Worm (Caenorhabditis elegans): ENCODE data around the gene T22F7.3.

Gene T22F7.3

ce11 chrIII:537054-537453, 13.2 kb upstream of the T22F7.3 start:
- TF ChIP-seq ama-1 (optimal IDR thresholded peaks at IDR 0.05) (no peak), aha-1 (tag) (peak; percentile 92)

- TF ChIP-seq egl-43 (GFP tag; IDR thresholded peaks at IDR 0.05), result 0 out of 2 replicates have a peak, but pooled peaks have one; percentile 17
Observed at ce11 chrIII:536297-536696, 12.5 kb upstream of the T22F7.3 start.

ce11 chrIII:535266-536107, 11.6 kb upstream of the T22F7.3 start:
- TF ChIP-seq dve-1 (tag; optimal IDR thresholded peaks at IDR 0.05; ENCODE audit: insufficient read depth) (peak; percentile 67), R02D3.7 (tag; optimal IDR thresholded peaks at IDR 0.05) (no peak), ztf-11 (tag; optimal IDR thresholded peaks at IDR 0.05) (no peak), ctbp-1 (GFP tag; IDR thresholded peaks at IDR 0.05) (0 out of 2 replicates have a peak, but pooled peaks have one; percentile 28), lim-7 (GFP tag; IDR thresholded peaks at IDR 0.05) (peak; percentile 74), lsy-2 (tag; optimal IDR thresholded peaks at IDR 0.05) (peak in 1 of 2 experiments; percentile 49), pqm-1 (tag; optimal IDR thresholded peaks at IDR 0.05) (peak; percentile 41), jun-1 (tag; optimal IDR thresholded peaks at IDR 0.05) (no peak), Y105C5A.15 (GFP tag; IDR thresholded peaks at IDR 0.05) (no peak), Y75B8A.6 (GFP tag; IDR thresholded peaks at IDR 0.05) (no peak), skn-1 (tag; optimal IDR thresholded peaks at IDR 0.05) (no peak), pha-4 (GFP tag; IDR thresholded peaks at IDR 0.05) (peak; percentile 71; the same call in 1 of the 2 replicates), pha-4 (tag; optimal IDR thresholded peaks at IDR 0.05) (no peak), unc-130 (GFP tag; optimal IDR thresholded peaks at IDR 0.05) (no peak), saeg-2 (GFP tag; IDR thresholded peaks at IDR 0.05) (0 out of 2 replicates have a peak, but pooled peaks have one; percentile 42), gei-8 (GFP tag; optimal IDR thresholded peaks at IDR 0.05) (no peak), arid-1 (GFP tag; conservative IDR thresholded peaks at IDR 0.05) (peak; percentile 55; the same call in 1 of the 2 replicates), ama-1 (optimal IDR thresholded peaks at IDR 0.05) (no peak), hlh-30 (tag; optimal IDR thresholded peaks at IDR 0.05; ENCODE audit: insufficient read depth) (peak; percentile 13), spr-3 (GFP tag; optimal IDR thresholded peaks at IDR 0.05) (peak; percentile 64), nhr-6 (tag; optimal IDR thresholded peaks at IDR 0.05) (no peak), lin-15B (tag; optimal IDR thresholded peaks at IDR 0.05) (no peak), daf-12 (tag; optimal IDR thresholded peaks at IDR 0.05) (no peak), tag-97 (GFP tag; IDR thresholded peaks at IDR 0.05) (no peak), mep-1 (tag; optimal IDR thresholded peaks at IDR 0.05) (peak; percentile 35), nhr-42 (GFP tag; IDR thresholded peaks at IDR 0.05) (no peak), attf-4 (tag; optimal IDR thresholded peaks at IDR 0.05) (no peak), tra-1 (GFP tag; IDR thresholded peaks at IDR 0.05) (peak; percentile 72; the same call in 1 of the 2 replicates), dmd-8 (GFP tag; IDR thresholded peaks at IDR 0.05) (0 out of 2 replicates have a peak, but pooled peaks have one; percentile 58), lir-3 (tag; optimal IDR thresholded peaks at IDR 0.05) (peak; percentile 56), nhr-237 (tag; optimal IDR thresholded peaks at IDR 0.05) (no peak), lin-1 (GFP tag; IDR thresholded peaks at IDR 0.05) (0 out of 2 replicates have a peak, but pooled peaks have one; percentile 19), lin-29 (GFP tag; IDR thresholded peaks at IDR 0.05) (no peak), nhr-77 (tag; optimal IDR thresholded peaks at IDR 0.05) (no peak), aha-1 (tag) (no peak), egl-27 (tag; optimal IDR thresholded peaks at IDR 0.05) (no peak), madf-5 (GFP tag; IDR thresholded peaks at IDR 0.05) (peak in 1 of 2 experiments; percentile 67; a peak in 1 of 4 replicates), nhr-10 (tag; optimal IDR thresholded peaks at IDR 0.05) (no peak), nhr-11 (tag; optimal IDR thresholded peaks at IDR 0.05) (no peak), lin-39 (tag; optimal IDR thresholded peaks at IDR 0.05) (no peak), ceh-44 (GFP tag; IDR thresholded peaks at IDR 0.05) (no peak), spr-1 (tag; optimal IDR thresholded peaks at IDR 0.05) (peak; percentile 55), T26A8.4 (GFP tag; IDR thresholded peaks at IDR 0.05) (peak; percentile 76), F44E2.7 (GFP tag; IDR thresholded peaks at IDR 0.05) (no peak), unc-39 (tag; optimal IDR thresholded peaks at IDR 0.05) (no peak), mdl-1 (tag; optimal IDR thresholded peaks at IDR 0.05) (no peak)

All from whole organism, L4 larva.